Worm (Caenorhabditis elegans): ENCODE results near the gene W03A5.2.

DNA sequence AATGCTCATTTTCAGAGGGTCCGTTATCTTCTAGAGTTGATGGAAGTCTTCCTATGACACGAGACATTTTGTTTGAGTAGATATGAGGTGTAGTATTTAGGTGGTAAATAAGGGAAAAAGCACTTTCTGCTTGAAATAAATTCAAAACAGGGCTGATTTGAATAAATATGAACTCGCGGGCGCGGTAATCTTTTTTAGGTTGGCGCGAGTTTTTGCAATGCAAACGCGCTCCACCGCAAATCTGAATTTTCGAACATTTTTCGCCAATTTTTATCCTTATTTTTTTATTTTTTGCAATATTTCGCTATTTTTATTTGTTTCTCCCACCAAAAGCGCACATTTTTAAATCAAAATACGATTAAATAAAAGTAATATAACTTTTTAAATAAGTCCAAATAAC lies 42.3 kb downstream of the W03A5.2 start, which contains the start of gene skpt-1:
- no peak for TF ChIP-seq ama-1 (optimal IDR thresholded peaks at IDR 0.05)
- TF ChIP-seq scrt-1 (GFP tag; IDR thresholded peaks at IDR 0.05), result no peak
- no peak for TF ChIP-seq aly-1 (tag; optimal IDR thresholded peaks at IDR 0.05)
